Worm (Caenorhabditis elegans) whole organism, late embryonic: Measurements from ENCODE around the gene K09C8.7.

Experiments used
- C38D4.7 ChIP-seq: fragments of 200-800 bp; sonication (Bioruptor generic); optimal IDR thresholded peaks from 2 replicates; lab custom pipeline; 2018; ENCODE audit warnings: mild to moderate bottlenecking, missing genetic modification characterization, moderate library complexity, missing compliant biosample characterization
- K02D7.2 ChIP-seq: sonication (generic microtip); optimal IDR thresholded peaks from 2 replicates; lab custom pipeline; 2017; ENCODE audit warnings: mild to moderate bottlenecking, missing genetic modification characterization, missing compliant biosample characterization
- Y22D7AL.16 ChIP-seq: sonication (generic microtip); optimal IDR thresholded peaks from 2 replicates; lab custom pipeline; 2016; ENCODE audit warnings: missing genetic modification characterization, missing compliant biosample characterization
- ceh-14 ChIP-seq: sonication (generic microtip); optimal IDR thresholded peaks from 2 replicates; lab custom pipeline; 2016; ENCODE audit warnings: missing genotype, missing genetic modification characterization, missing compliant biosample characterization
- ceh-19 ChIP-seq: fragments of 200-800 bp; sonication (Bioruptor generic); optimal IDR thresholded peaks from 2 replicates; lab custom pipeline; 2018; ENCODE audit warnings: mild to moderate bottlenecking, missing genetic modification characterization, missing compliant biosample characterization
- ceh-2 ChIP-seq: sonication (generic microtip); optimal IDR thresholded peaks from 2 replicates; lab custom pipeline; 2016; ENCODE audit warnings: missing genotype, missing genetic modification characterization, missing compliant biosample characterization
- ceh-31 ChIP-seq: sonication (generic microtip); optimal IDR thresholded peaks from 2 replicates; lab custom pipeline; 2016; ENCODE audit warnings: missing genetic modification characterization, missing compliant biosample characterization
- ceh-34 ChIP-seq: sonication (generic microtip); optimal IDR thresholded peaks from 2 replicates; lab custom pipeline; 2016; ENCODE audit warnings: mild to moderate bottlenecking, missing genetic modification characterization, missing compliant biosample characterization
- ceh-48 ChIP-seq: sonication (generic microtip); optimal IDR thresholded peaks from 2 replicates; lab custom pipeline; 2016; ENCODE audit warnings: missing genetic modification characterization, inconsistent platforms, missing compliant biosample characterization
- ceh-6 ChIP-seq: fragments of 200-800 bp; sonication (Bioruptor generic); optimal IDR thresholded peaks from 2 replicates; lab custom pipeline; 2018; ENCODE audit warnings: mild to moderate bottlenecking, missing genetic modification characterization, missing compliant biosample characterization
- che-1 ChIP-seq: sonication (generic microtip); optimal IDR thresholded peaks from 2 replicates; lab custom pipeline; 2016; ENCODE audit warnings: mild to moderate bottlenecking, missing genetic modification characterization, missing compliant biosample characterization
- dmd-4 ChIP-seq: sonication (generic microtip); optimal IDR thresholded peaks from 2 replicates; lab custom pipeline; 2016; ENCODE audit warnings: borderline replicate concordance, missing genetic modification characterization, missing compliant biosample characterization
- elt-2 ChIP-seq: sonication (generic microtip); optimal IDR thresholded peaks from 2 replicates; lab custom pipeline; 2016; ENCODE audit warnings: missing genetic modification reagents, missing genetic modification characterization, missing compliant biosample characterization
- elt-4 ChIP-seq: sonication (generic microtip); optimal IDR thresholded peaks from 2 replicates; lab custom pipeline; 2016; ENCODE audit warnings: missing genetic modification characterization, missing compliant biosample characterization
- ets-4 ChIP-seq: sonication (generic microtip); optimal IDR thresholded peaks from 2 replicates; lab custom pipeline; 2016; ENCODE audit warnings: missing genetic modification characterization, missing compliant biosample characterization
- gmeb-2 ChIP-seq: sonication (generic microtip); optimal IDR thresholded peaks from 2 replicates; lab custom pipeline; 2016; ENCODE audit warnings: missing genetic modification characterization, inconsistent platforms, missing compliant biosample characterization
- hlh-13 ChIP-seq: fragments of 200-800 bp; sonication (Bioruptor generic); optimal IDR thresholded peaks from 2 replicates; lab custom pipeline; 2018; ENCODE audit warnings: mild to moderate bottlenecking, missing genetic modification characterization, missing compliant biosample characterization
- hlh-30 ChIP-seq: sonication (generic microtip); optimal IDR thresholded peaks from 2 replicates; lab custom pipeline; 2017; ENCODE audit warnings: antibody characterized with exemption, missing genetic modification characterization, missing compliant biosample characterization; ENCODE audit not compliant: insufficient read depth
- hlh-6 ChIP-seq: sonication (generic microtip); optimal IDR thresholded peaks from 2 replicates; lab custom pipeline; 2016; ENCODE audit warnings: missing genotype, missing genetic modification characterization, missing compliant biosample characterization
- lim-6 ChIP-seq: sonication (generic microtip); optimal IDR thresholded peaks from 2 replicates; lab custom pipeline; 2016; ENCODE audit warnings: missing genetic modification characterization, missing compliant biosample characterization
- madf-2 ChIP-seq: sonication (generic microtip); optimal IDR thresholded peaks from 2 replicates; lab custom pipeline; 2017; ENCODE audit warnings: missing genetic modification characterization, missing compliant biosample characterization
- mec-3 ChIP-seq: sonication (generic microtip); optimal IDR thresholded peaks from 2 replicates; lab custom pipeline; 2016; ENCODE audit warnings: borderline replicate concordance, missing genetic modification characterization, missing compliant biosample characterization
- nfya-1 ChIP-seq: sonication (generic microtip); optimal IDR thresholded peaks from 2 replicates; lab custom pipeline; 2017; ENCODE audit warnings: missing genetic modification characterization, mild to moderate bottlenecking, missing compliant biosample characterization, antibody characterized with exemption, moderate library complexity
- nhr-11 ChIP-seq: fragments of 150-350 bp; optimal IDR thresholded peaks from 2 replicates; lab custom pipeline; 2014; ENCODE audit warnings: missing biosample characterization, missing genetic modification characterization
- npax-4 ChIP-seq: sonication (generic microtip); optimal IDR thresholded peaks from 2 replicates; lab custom pipeline; 2016; ENCODE audit warnings: missing genetic modification characterization, missing compliant biosample characterization
- pag-3 ChIP-seq: sonication (generic microtip); optimal IDR thresholded peaks from 2 replicates; lab custom pipeline; 2016; ENCODE audit warnings: missing compliant biosample characterization, missing genetic modification characterization, borderline replicate concordance
- pax-1 ChIP-seq: fragments of 150-350 bp; optimal IDR thresholded peaks from 2 replicates; lab custom pipeline; 2014; ENCODE audit warnings: missing biosample characterization, missing genetic modification characterization
- pros-1 ChIP-seq: fragments of 150-350 bp; optimal IDR thresholded peaks from 2 replicates; lab custom pipeline; 2014; ENCODE audit warnings: missing biosample characterization, missing genetic modification reagents, missing genetic modification characterization
- ref-2 ChIP-seq: sonication (generic microtip); optimal IDR thresholded peaks from 2 replicates; lab custom pipeline; 2016; ENCODE audit warnings: missing genetic modification characterization, missing compliant biosample characterization
- rnt-1 ChIP-seq: sonication (generic microtip); optimal IDR thresholded peaks from 2 replicates; lab custom pipeline; 2016; ENCODE audit warnings: missing genetic modification characterization, missing compliant biosample characterization
- sdc-2 ChIP-seq: sonication (generic microtip); optimal IDR thresholded peaks from 2 replicates; lab custom pipeline; 2016; ENCODE audit warnings: missing genotype, missing genetic modification characterization, missing compliant biosample characterization
- sox-2 ChIP-seq: fragments of 200-800 bp; sonication (Bioruptor generic); IDR thresholded peaks from 2 replicates; pipeline ENCODE4 v1.3.6; 2022; ENCODE audit warnings: missing genetic modification reagents, missing genetic modification characterization, missing compliant biosample characterization
- syd-9 ChIP-seq: sonication (generic microtip); optimal IDR thresholded peaks from 2 replicates; lab custom pipeline; 2016; ENCODE audit warnings: mild to moderate bottlenecking, missing genetic modification characterization, moderate library complexity, missing compliant biosample characterization
- tbx-2 ChIP-seq: sonication (generic microtip); optimal IDR thresholded peaks from 2 replicates; lab custom pipeline; 2016; ENCODE audit warnings: missing genetic modification characterization, missing compliant biosample characterization
- unc-3 ChIP-seq, 2 experiments: fragments of 200-800 bp in 1 of 2; sonication (Bioruptor generic) in 1 of 2; sonication (generic microtip) in 1 of 2; conservative IDR thresholded peaks in 1 of 2; optimal IDR thresholded peaks in 1 of 2; 2 replicates each; pipeline versions ENCODE4 v1.3.6 to Lab custom; 2016 to 2022; ENCODE audit warnings: missing compliant biosample characterization in 2 of 2, missing genetic modification characterization in 2 of 2, missing genetic modification reagents in 1 of 2
- unc-42 ChIP-seq: sonication (generic microtip); optimal IDR thresholded peaks from 2 replicates; lab custom pipeline; 2016; ENCODE audit warnings: missing genotype, missing genetic modification characterization, missing compliant biosample characterization
- unc-86 ChIP-seq: sonication (generic microtip); optimal IDR thresholded peaks from 2 replicates; lab custom pipeline; 2016; ENCODE audit warnings: missing genetic modification characterization, missing compliant biosample characterization

The K09C8.7 gene

ce11 chrX:10927136-10927535 is 24.1 kb downstream of the K09C8.7 start:
- TF ChIP-seq mec-3 (tag; lab: Kevin White, UChicago): no peak
- no peak for TF ChIP-seq unc-3 (GFP tag; conservative IDR thresholded peaks at IDR 0.05; lab: Robert Waterston, UW)
- TF ChIP-seq unc-3 (tag; optimal IDR thresholded peaks at IDR 0.05; lab: Kevin White, UChicago): no peak
- no peak for TF ChIP-seq hlh-13 (GFP tag; lab: Kevin White, UChicago)
- no peak for TF ChIP-seq ceh-6 (GFP tag; lab: Kevin White, UChicago)
- peak; percentile 14 for TF ChIP-seq sdc-2
- TF ChIP-seq C38D4.7 (GFP tag; lab: Kevin White, UChicago): no peak
- TF ChIP-seq pax-1 (tag; lab: Kevin White, UChicago): no peak
- TF ChIP-seq npax-4 (tag; lab: Kevin White, UChicago): no peak
- TF ChIP-seq ceh-48 (tag; lab: Kevin White, UChicago): no peak
- TF ChIP-seq dmd-4 (tag; lab: Kevin White, UChicago): no peak
- peak; percentile 48 for TF ChIP-seq tbx-2 (tag; lab: Kevin White, UChicago)

- TF ChIP-seq gmeb-2 (tag; lab: Kevin White, UChicago): no peak
Measured at ce11 chrX:10924031-10924430, 27.2 kb downstream of the K09C8.7 start.

ce11 chrX:10919613-10920012 is 31.6 kb downstream of the K09C8.7 start, which contains the start of gene nstp-9:
TSS of gene nstp-9 (minus strand) at chrX:10919713.
- TF ChIP-seq ceh-19 (no peak), mec-3 (tag; lab: Kevin White, UChicago) (no peak), unc-86 (tag; lab: Kevin White, UChicago) (no peak), gmeb-2 (tag; lab: Kevin White, UChicago) (no peak), pag-3 (tag; lab: Kevin White, UChicago) (no peak), syd-9 (tag; lab: Kevin White, UChicago) (no peak), ref-2 (no peak), elt-4 (no peak), tbx-2 (tag; lab: Kevin White, UChicago) (no peak), nfya-1 (tag; lab: Kevin White, UChicago) (no peak), ceh-6 (GFP tag; lab: Kevin White, UChicago) (no peak), unc-42 (tag; lab: Kevin White, UChicago) (no peak)

ce11 chrX:10916194-10916593 is 35.0 kb downstream of the K09C8.7 start:
- TF ChIP-seq pag-3 (tag; lab: Kevin White, UChicago) (no peak), che-1 (no peak), nhr-11 (tag; lab: Kevin White, UChicago) (no peak), sox-2 (GFP tag; lab: Robert Waterston, UW) (no peak), hlh-6 (tag; lab: Kevin White, UChicago) (no peak), madf-2 (tag; lab: Kevin White, UChicago) (no peak), ceh-34 (tag; lab: Kevin White, UChicago) (no peak), npax-4 (tag; lab: Kevin White, UChicago) (no peak), Y22D7AL.16 (tag; lab: Kevin White, UChicago) (no peak), ets-4 (tag; lab: Kevin White, UChicago) (no peak), elt-2 (no peak)

ce11 chrX:10914421-10915277 is 36.5 kb downstream of the K09C8.7 start:
- TF ChIP-seq elt-4: no peak
- TF ChIP-seq ceh-2 (tag; lab: Kevin White, UChicago): no peak
- no peak for TF ChIP-seq K02D7.2 (tag; lab: Kevin White, UChicago)
- no peak for TF ChIP-seq lim-6 (tag; lab: Kevin White, UChicago)
- no peak for TF ChIP-seq unc-86 (tag; lab: Kevin White, UChicago)
- no peak for TF ChIP-seq ceh-14 (tag; lab: Kevin White, UChicago)
- TF ChIP-seq rnt-1 (tag; lab: Kevin White, UChicago): no peak
- TF ChIP-seq pros-1 (tag; lab: Kevin White, UChicago): no peak
- TF ChIP-seq gmeb-2 (tag; lab: Kevin White, UChicago): no peak
- no peak for TF ChIP-seq ceh-31
- TF ChIP-seq sdc-2: no peak
- TF ChIP-seq hlh-30 (tag; lab: Kevin White, UChicago): no peak
- no peak for TF ChIP-seq che-1
